Worm (Caenorhabditis elegans) whole organism, L3 larva: Measurements from ENCODE around the gene clec-42.

Experiments
- R02D3.7 ChIP-seq: fragments of 150-350 bp; optimal IDR thresholded peaks from 2 replicates; lab custom pipeline; 2014; ENCODE audit warnings: missing biosample characterization, missing genetic modification characterization
- ZK546.5 ChIP-seq: sonication (generic microtip); optimal IDR thresholded peaks from 2 replicates; lab custom pipeline; 2017; ENCODE audit warnings: missing biosample characterization, missing genetic modification characterization
- aly-2 ChIP-seq: fragments of 150-350 bp; optimal IDR thresholded peaks from 2 replicates; lab custom pipeline; 2014; ENCODE audit warnings: missing biosample characterization, missing genetic modification characterization
- ceh-82 ChIP-seq: fragments of 150-350 bp; optimal IDR thresholded peaks from 2 replicates; lab custom pipeline; 2014; ENCODE audit warnings: missing biosample characterization, missing genetic modification characterization
- ceh-9 ChIP-seq: sonication (generic microtip); optimal IDR thresholded peaks from 2 replicates; lab custom pipeline; 2018; ENCODE audit warnings: missing biosample characterization, missing genetic modification characterization
- egl-27 ChIP-seq: sonication (generic microtip); optimal IDR thresholded peaks from 4 replicates; lab custom pipeline; 2017; ENCODE audit warnings: missing biosample characterization, missing genetic modification reagents, missing genetic modification characterization
- elt-1 ChIP-seq: fragments of 150-350 bp; optimal IDR thresholded peaks from 2 replicates; lab custom pipeline; 2014; ENCODE audit warnings: missing biosample characterization, missing genetic modification characterization
- elt-2 ChIP-seq: sonication (generic microtip); optimal IDR thresholded peaks from 2 replicates; lab custom pipeline; 2016; ENCODE audit warnings: missing genetic modification reagents, mild to moderate bottlenecking, missing genetic modification characterization, missing compliant biosample characterization
- elt-3 ChIP-seq, 3 experiments: fragments of 150-350 bp in 1 of 3; sonication (generic microtip) in 2 of 3; optimal IDR thresholded peaks; 2 replicates in 2 of 3; 4 replicates in 1 of 3; lab custom pipeline; 2014 to 2017; ENCODE audit warnings: missing biosample characterization in 3 of 3, missing genetic modification characterization in 3 of 3
- fkh-10 ChIP-seq: sonication (generic microtip); optimal IDR thresholded peaks from 2 replicates; lab custom pipeline; 2017; ENCODE audit warnings: missing biosample characterization, missing genetic modification reagents, missing genetic modification characterization
- fkh-2 ChIP-seq: fragments of 150-350 bp; optimal IDR thresholded peaks from 2 replicates; lab custom pipeline; 2014; ENCODE audit warnings: missing biosample characterization, missing genetic modification reagents, missing genetic modification characterization
- hmg-11 ChIP-seq: sonication (generic microtip); optimal IDR thresholded peaks from 2 replicates; lab custom pipeline; 2016; ENCODE audit warnings: missing genetic modification characterization, missing compliant biosample characterization
- jun-1 ChIP-seq: fragments of 150-350 bp; optimal IDR thresholded peaks from 2 replicates; lab custom pipeline; 2014; ENCODE audit warnings: missing biosample characterization, missing genetic modification reagents, missing genetic modification characterization
- lin-15B ChIP-seq: fragments of 150-350 bp; optimal IDR thresholded peaks from 2 replicates; lab custom pipeline; 2014; ENCODE audit warnings: missing biosample characterization, missing genetic modification characterization
- lin-39 ChIP-seq: fragments of 150-350 bp; optimal IDR thresholded peaks from 2 replicates; lab custom pipeline; 2018; ENCODE audit warnings: missing biosample characterization, missing genetic modification reagents, missing genetic modification characterization
- lsy-12 ChIP-seq: sonication (generic microtip); optimal IDR thresholded peaks from 2 replicates; lab custom pipeline; 2016; ENCODE audit warnings: mild to moderate bottlenecking, missing genetic modification characterization, missing compliant biosample characterization
- mdl-1 ChIP-seq: fragments of 150-350 bp; optimal IDR thresholded peaks from 2 replicates; lab custom pipeline; 2014; ENCODE audit warnings: missing biosample characterization, missing genetic modification characterization
- mml-1 ChIP-seq: fragments of 150-350 bp; sonication (generic microtip); optimal IDR thresholded peaks from 3 replicates; lab custom pipeline; 2014; ENCODE audit warnings: missing biosample characterization, missing genetic modification characterization
- nfya-1 ChIP-seq: sonication (generic microtip); optimal IDR thresholded peaks from 2 replicates; lab custom pipeline; 2017; ENCODE audit warnings: missing genetic modification characterization, mild to moderate bottlenecking, missing compliant biosample characterization, antibody characterized with exemption, moderate library complexity; ENCODE audit not compliant: insufficient read depth
- nhr-11 ChIP-seq: fragments of 150-350 bp; optimal IDR thresholded peaks from 2 replicates; lab custom pipeline; 2014; ENCODE audit warnings: missing biosample characterization, missing genetic modification characterization
- nhr-237 ChIP-seq: fragments of 150-350 bp; optimal IDR thresholded peaks from 2 replicates; lab custom pipeline; 2014; ENCODE audit warnings: missing biosample characterization, missing genetic modification characterization
- nhr-25 ChIP-seq: sonication (generic microtip); optimal IDR thresholded peaks from 2 replicates; lab custom pipeline; 2017; ENCODE audit warnings: missing biosample characterization, missing genetic modification characterization
- nhr-28 ChIP-seq: fragments of 150-350 bp; optimal IDR thresholded peaks from 2 replicates; lab custom pipeline; 2014; ENCODE audit warnings: missing biosample characterization, missing genetic modification characterization
- nhr-67 ChIP-seq: fragments of 150-350 bp; optimal IDR thresholded peaks from 2 replicates; lab custom pipeline; 2014; ENCODE audit warnings: missing biosample characterization, missing genetic modification characterization
- nhr-76 ChIP-seq: fragments of 150-350 bp; sonication (generic microtip); optimal IDR thresholded peaks from 5 replicates; lab custom pipeline; 2014; ENCODE audit warnings: missing biosample characterization, missing genetic modification characterization
- pha-4 ChIP-seq: fragments of 150-350 bp; optimal IDR thresholded peaks from 2 replicates; lab custom pipeline; 2014; ENCODE audit warnings: missing biosample characterization, missing genetic modification reagents, missing genetic modification characterization
- pqm-1 ChIP-seq: fragments of 150-350 bp; optimal IDR thresholded peaks from 2 replicates; lab custom pipeline; 2017; ENCODE audit warnings: missing biosample characterization, missing genetic modification characterization, inconsistent platforms
- skn-1 ChIP-seq: fragments of 150-350 bp; optimal IDR thresholded peaks from 2 replicates; lab custom pipeline; 2014; ENCODE audit warnings: missing biosample characterization, missing genetic modification characterization
- snpc-4 ChIP-seq: fragments of 150-350 bp; optimal IDR thresholded peaks from 2 replicates; lab custom pipeline; 2014; ENCODE audit warnings: missing biosample characterization, missing genetic modification characterization
- tbx-2 ChIP-seq: sonication (generic microtip); optimal IDR thresholded peaks from 2 replicates; lab custom pipeline; 2016; ENCODE audit warnings: mild to moderate bottlenecking, missing genetic modification characterization, missing compliant biosample characterization
- zag-1 ChIP-seq: fragments of 150-350 bp; optimal IDR thresholded peaks from 2 replicates; lab custom pipeline; 2014; ENCODE audit warnings: missing biosample characterization, missing genetic modification characterization
- ztf-4 ChIP-seq: fragments of 150-350 bp; optimal IDR thresholded peaks from 2 replicates; lab custom pipeline; 2014; ENCODE audit warnings: missing biosample characterization, missing genetic modification characterization

Gene clec-42

ce11 chrV:18191128-18191527, at the start of gene clec-42:
TSS of gene clec-42 (plus strand) at chrV:18191412.
- TF ChIP-seq pqm-1 (peak; percentile 31), elt-2 (tag; lab: Kevin White, UChicago) (peak; percentile 79), tbx-2 (tag; lab: Kevin White, UChicago) (no peak), jun-1 (tag; lab: Kevin White, UChicago) (peak; percentile 1), aly-2 (tag; lab: Kevin White, UChicago) (no peak)

ce11 chrV:18142549-18142948, 48.7 kb upstream of the clec-42 start, which contains the start of gene Y37H2A.13:
TSS of gene Y37H2A.13 (plus strand) at chrV:18142849.
- TF ChIP-seq nhr-67 (tag; lab: Kevin White, UChicago) (no peak), fkh-2 (no peak), aly-2 (tag; lab: Kevin White, UChicago) (no peak), nhr-237 (tag; lab: Kevin White, UChicago) (no peak), mml-1 (tag; lab: Kevin White, UChicago) (no peak), lsy-12 (tag; lab: Kevin White, UChicago) (no peak), ceh-82 (no peak), ceh-9 (tag; lab: Kevin White, UChicago) (no peak), ZK546.5 (tag; lab: Kevin White, UChicago) (no peak), elt-2 (tag; lab: Kevin White, UChicago) (no peak), R02D3.7 (no peak), mdl-1 (tag; lab: Kevin White, UChicago) (no peak), fkh-10 (GFP tag; lab: Kevin White, UChicago) (no peak)

DNA sequence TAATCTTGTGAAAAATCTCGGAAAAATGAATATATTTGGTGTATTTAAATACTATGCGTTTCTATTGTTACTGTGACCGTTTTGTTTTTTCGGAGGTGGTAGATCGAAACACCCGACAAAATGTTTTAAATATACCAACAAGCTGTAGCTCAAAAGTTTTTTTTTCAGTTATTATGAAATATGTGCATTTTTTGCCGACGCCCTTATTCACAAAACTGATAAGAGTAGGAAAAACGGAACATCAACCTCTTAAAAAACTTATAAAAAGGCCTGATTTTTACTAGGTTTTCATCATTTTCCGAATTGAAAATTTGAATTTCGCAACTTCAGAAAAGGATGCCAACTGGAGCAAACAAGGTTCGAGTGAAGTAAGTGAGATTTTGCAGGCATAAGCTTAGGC, 47.8 kb upstream of the clec-42 start, which contains the start of gene Y37H2A.14:
Gene Y37H2A.14 (plus strand): TSS at position 301 of the 400 bp plus-strand sequence.
- TF ChIP-seq ceh-9 (tag; lab: Kevin White, UChicago) = no peak
- TF ChIP-seq snpc-4 (tag; lab: Kevin White, UChicago) = no peak
- no peak for TF ChIP-seq zag-1 (tag; lab: Kevin White, UChicago)
- no peak for TF ChIP-seq fkh-2
- TF ChIP-seq nhr-28 = no peak
- no peak for TF ChIP-seq lin-15B (tag; lab: Kevin White, UChicago)
- TF ChIP-seq nhr-237 (tag; lab: Kevin White, UChicago) = no peak
- no peak for TF ChIP-seq aly-2 (tag; lab: Kevin White, UChicago)
- TF ChIP-seq ceh-82 = no peak
- TF ChIP-seq lin-39 (tag; lab: Kevin White, UChicago) = no peak
- no peak for TF ChIP-seq tbx-2 (tag; lab: Kevin White, UChicago)
- no peak for TF ChIP-seq hmg-11 (tag; lab: Kevin White, UChicago)

ce11 chrV:18144442-18144841, 46.8 kb upstream of the clec-42 start:
- no peak for TF ChIP-seq elt-1 (tag; lab: Kevin White, UChicago)
- TF ChIP-seq nhr-67 (tag; lab: Kevin White, UChicago) = no peak
- TF ChIP-seq skn-1 (tag; lab: Kevin White, UChicago) = no peak
- no peak for TF ChIP-seq ztf-4 (tag; lab: Kevin White, UChicago)
- no peak for TF ChIP-seq pha-4 (tag; lab: Kevin White, UChicago)
- TF ChIP-seq nhr-11 (tag; lab: Kevin White, UChicago) = no peak
- TF ChIP-seq lin-39 (tag; lab: Kevin White, UChicago) = no peak
- TF ChIP-seq ceh-9 (tag; lab: Kevin White, UChicago) = no peak
- TF ChIP-seq egl-27 (tag; lab: Kevin White, UChicago) = no peak
- TF ChIP-seq nhr-76 (tag; lab: Kevin White, UChicago) = no peak
- no peak for TF ChIP-seq mdl-1 (tag; lab: Kevin White, UChicago)
- no peak for TF ChIP-seq nfya-1 (tag; lab: Kevin White, UChicago)

ce11 chrV:18146077-18146476, 45.1 kb upstream of the clec-42 start, which contains the start of gene C14A6.3:
TSS of gene C14A6.3 (plus strand) at chrV:18146377.
- TF ChIP-seq snpc-4 (tag; lab: Kevin White, UChicago) = no peak
- no peak for TF ChIP-seq pqm-1

DNA sequence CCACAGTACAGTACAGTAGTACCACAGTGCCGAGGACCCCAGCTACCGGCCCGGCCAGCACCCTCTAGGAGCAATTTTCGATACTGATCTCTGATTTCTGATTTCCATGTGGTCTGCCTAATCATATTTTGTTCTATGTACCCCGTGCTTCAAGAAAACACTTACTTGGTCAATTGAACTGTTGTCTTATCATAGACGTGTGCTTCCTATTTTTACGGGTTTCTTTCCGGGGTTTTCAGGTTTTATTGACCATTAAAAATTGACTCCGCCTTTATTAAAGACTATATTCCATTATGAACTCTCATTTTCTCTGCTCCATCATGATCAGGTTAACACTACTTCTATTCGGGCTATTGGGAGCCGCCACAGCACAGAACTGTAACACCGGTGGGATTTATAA, 33.5 kb upstream of the clec-42 start, which contains the start of gene clec-48:
Gene clec-48 (plus strand): TSS at position 320 of the 400 bp plus-strand sequence.
- TF ChIP-seq elt-3 (tag; optimal IDR thresholded peaks at IDR 0.05; lab: Kevin White, UChicago) (no peak), nhr-25 (no peak), pqm-1 (peak; percentile 66), jun-1 (tag; lab: Kevin White, UChicago) (no peak), elt-2 (tag; lab: Kevin White, UChicago) (peak; percentile 50), tbx-2 (tag; lab: Kevin White, UChicago) (no peak)
